Worm (Caenorhabditis elegans): ENCODE data around the gene T05C12.8.
A peak's percentile ranks its signal among the peaks of the same experiment; 100 is the strongest.

T05C12.8 gene

DNA sequence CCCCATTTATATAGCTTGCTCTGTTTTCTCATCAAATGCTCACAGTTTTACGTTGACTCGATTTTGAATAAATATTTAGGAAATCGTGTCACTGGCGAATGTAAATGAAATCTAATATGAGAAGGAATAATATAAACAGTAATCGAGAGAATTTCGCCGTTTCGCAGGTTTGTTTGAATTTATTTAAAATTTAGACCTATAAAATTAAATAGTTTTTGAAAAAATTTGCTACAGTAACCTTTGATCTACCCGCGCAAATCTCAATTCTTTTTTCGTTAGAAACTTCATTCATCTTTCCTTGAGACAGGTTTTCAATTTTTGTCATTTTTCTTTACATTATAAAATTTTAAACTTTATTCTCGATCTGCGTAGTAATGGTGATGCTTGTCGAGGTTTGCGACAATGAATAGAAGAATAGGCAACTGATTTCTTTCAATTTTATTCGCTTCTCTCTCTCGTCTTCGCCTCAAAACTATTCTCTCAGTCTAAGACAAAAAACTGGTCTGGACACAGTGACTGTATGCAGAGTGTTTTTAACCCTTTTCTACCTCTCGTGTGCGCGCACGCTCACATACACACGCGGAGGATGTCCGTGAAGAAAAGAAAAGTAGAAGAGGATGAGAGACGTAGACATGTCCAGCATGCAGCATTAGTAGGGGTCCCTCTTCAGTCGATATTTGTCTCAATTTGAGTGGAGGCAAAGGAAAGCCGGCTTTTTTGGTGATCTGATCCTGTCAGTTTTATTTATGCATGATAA lies 32.1 kb upstream of the T05C12.8 start, which contains the start of gene dab-1:
TSS of gene dab-1 (plus strand) at position 78 of the 757 bp plus-strand sequence.
- TF ChIP-seq flt-1 (GFP tag; IDR thresholded peaks at IDR 0.05) (no peak), cog-1 (tag; optimal IDR thresholded peaks at IDR 0.05) (no peak), klf-2 (GFP tag; conservative IDR thresholded peaks at IDR 0.05) (no peak), ref-1 (GFP tag; conservative IDR thresholded peaks at IDR 0.05) (no peak), T22C8.4 (GFP tag; IDR thresholded peaks at IDR 0.05) (no peak), tab-1 (GFP tag; IDR thresholded peaks at IDR 0.05) (no peak), ztf-23 (GFP tag; IDR thresholded peaks at IDR 0.05) (no peak), ztf-29 (GFP tag; IDR thresholded peaks at IDR 0.05) (no peak), med-1 (GFP tag; optimal IDR thresholded peaks at IDR 0.05; ENCODE audit: insufficient read depth) (no peak)

DNA sequence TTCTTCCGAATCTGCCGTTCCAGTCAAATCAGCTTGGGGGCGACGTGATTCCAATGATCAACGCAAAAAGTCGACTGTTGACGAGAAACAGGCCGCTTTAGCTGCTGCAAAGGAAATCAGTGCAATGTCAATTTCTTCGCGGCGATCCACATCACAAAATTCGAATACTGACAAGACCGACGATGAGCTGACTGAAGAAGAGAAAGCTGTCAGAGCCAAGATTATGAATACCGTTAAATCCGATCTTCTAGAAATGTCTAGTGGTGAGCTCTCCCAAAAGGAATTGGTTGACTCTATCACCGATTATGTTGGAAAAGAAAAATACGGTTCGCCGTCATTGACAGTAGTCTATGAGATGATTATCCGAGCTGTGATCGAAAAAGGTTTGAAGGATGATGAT lies 29.9 kb upstream of the T05C12.8 start:
- no peak for TF ChIP-seq med-1 (GFP tag; optimal IDR thresholded peaks at IDR 0.05; ENCODE audit: insufficient read depth)
- TF ChIP-seq cog-1 (tag; optimal IDR thresholded peaks at IDR 0.05) = no peak
- TF ChIP-seq flt-1 (GFP tag; IDR thresholded peaks at IDR 0.05) = no peak
- TF ChIP-seq klf-2 (GFP tag; conservative IDR thresholded peaks at IDR 0.05) = no peak
- no peak for TF ChIP-seq ztf-29 (GFP tag; IDR thresholded peaks at IDR 0.05)
- no peak for TF ChIP-seq T22C8.4 (GFP tag; IDR thresholded peaks at IDR 0.05)
- no peak for TF ChIP-seq tab-1 (GFP tag; IDR thresholded peaks at IDR 0.05)

DNA sequence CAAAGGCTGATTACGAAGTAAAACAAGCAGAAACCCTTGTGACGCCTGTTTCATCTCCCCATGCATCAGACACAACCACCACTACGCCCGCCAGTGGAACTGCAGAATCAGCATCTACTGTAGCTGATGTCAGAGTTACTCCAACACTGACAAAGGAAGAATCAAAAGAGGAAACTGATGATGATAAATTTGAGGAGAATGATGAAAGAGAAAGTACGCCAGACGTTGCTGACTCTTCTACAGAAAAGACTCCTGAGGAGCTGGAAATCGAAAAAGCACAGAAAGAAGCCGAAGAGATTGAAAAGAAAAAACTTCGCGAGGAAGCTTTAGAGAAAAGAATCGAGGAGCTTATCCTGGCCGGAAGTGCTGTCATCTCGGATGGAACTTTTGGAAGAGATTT lies 27.9 kb upstream of the T05C12.8 start:
- no peak for TF ChIP-seq flt-1 (GFP tag; IDR thresholded peaks at IDR 0.05)
- no peak for TF ChIP-seq klf-2 (GFP tag; conservative IDR thresholded peaks at IDR 0.05)
- TF ChIP-seq cog-1 (tag; optimal IDR thresholded peaks at IDR 0.05) = no peak
- TF ChIP-seq ref-1 (GFP tag; conservative IDR thresholded peaks at IDR 0.05) = no peak
- TF ChIP-seq ztf-23 (GFP tag; IDR thresholded peaks at IDR 0.05) = no peak
- no peak for TF ChIP-seq tab-1 (GFP tag; IDR thresholded peaks at IDR 0.05)
- TF ChIP-seq T22C8.4 (GFP tag; IDR thresholded peaks at IDR 0.05) = no peak
- TF ChIP-seq ztf-29 (GFP tag; IDR thresholded peaks at IDR 0.05) = no peak
- no peak for TF ChIP-seq med-1 (GFP tag; optimal IDR thresholded peaks at IDR 0.05; ENCODE audit: insufficient read depth)

DNA sequence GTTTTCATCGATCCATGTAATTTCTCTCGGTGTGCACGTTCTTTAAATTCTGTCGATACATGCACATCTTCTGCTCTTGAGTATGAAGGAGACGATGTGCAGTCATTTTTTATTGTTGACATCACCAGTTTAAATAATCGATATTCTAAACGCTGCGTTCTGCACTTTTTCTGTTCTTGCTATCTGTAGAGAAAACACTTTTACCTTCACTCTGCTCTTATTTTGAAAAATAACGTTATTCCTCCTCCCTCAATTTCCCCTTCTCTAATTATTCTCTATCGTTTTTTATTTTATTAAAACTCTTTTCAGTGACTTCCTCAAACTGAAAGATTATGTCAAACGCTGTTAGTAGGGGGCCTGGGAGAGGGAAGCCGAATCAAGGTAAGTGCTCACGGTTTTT lies 26.6 kb upstream of the T05C12.8 start, which contains the start of gene ifg-1:
TSS of gene ifg-1 (plus strand) at position 301 of the 400 bp plus-strand sequence.
- no peak for TF ChIP-seq med-1 (GFP tag; optimal IDR thresholded peaks at IDR 0.05; ENCODE audit: insufficient read depth)
- no peak for TF ChIP-seq tab-1 (GFP tag; IDR thresholded peaks at IDR 0.05)
- no peak for TF ChIP-seq T22C8.4 (GFP tag; IDR thresholded peaks at IDR 0.05)
- TF ChIP-seq cog-1 (tag; optimal IDR thresholded peaks at IDR 0.05) = no peak
- no peak for TF ChIP-seq ref-1 (GFP tag; conservative IDR thresholded peaks at IDR 0.05)
- no peak for TF ChIP-seq ztf-23 (GFP tag; IDR thresholded peaks at IDR 0.05)
- TF ChIP-seq ztf-29 (GFP tag; IDR thresholded peaks at IDR 0.05) = no peak
- TF ChIP-seq klf-2 (GFP tag; conservative IDR thresholded peaks at IDR 0.05) = no peak
- no peak for TF ChIP-seq flt-1 (GFP tag; IDR thresholded peaks at IDR 0.05)

DNA sequence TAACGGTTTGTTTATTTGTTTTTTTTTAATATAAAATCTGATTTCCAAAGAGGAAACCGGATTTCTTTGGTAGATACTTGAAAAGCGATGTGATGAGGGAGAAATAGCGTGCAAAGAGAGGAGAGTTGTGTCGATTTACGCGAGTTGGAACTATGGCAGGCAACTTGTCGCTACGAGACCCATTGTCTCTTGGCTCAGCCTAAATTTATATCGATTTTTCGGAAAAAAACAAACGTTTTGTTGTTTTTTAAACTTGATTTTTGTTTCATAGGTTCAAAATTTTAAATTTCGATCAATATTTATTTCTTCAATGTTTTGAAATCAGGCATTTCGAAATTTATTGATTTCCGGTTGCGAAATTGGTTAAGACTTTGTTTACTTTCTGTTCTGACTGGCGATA lies 26.1 kb upstream of the T05C12.8 start, which contains the start of gene M110.3:
TSS of gene M110.3 (minus strand) at position 184 of the 400 bp plus-strand sequence.
- TF ChIP-seq klf-2 (GFP tag; conservative IDR thresholded peaks at IDR 0.05) (no peak), T22C8.4 (GFP tag; IDR thresholded peaks at IDR 0.05) (peak; percentile 63; the same call in 1 of the 2 replicates), med-1 (GFP tag; optimal IDR thresholded peaks at IDR 0.05; ENCODE audit: insufficient read depth) (no peak), cog-1 (tag; optimal IDR thresholded peaks at IDR 0.05) (no peak), ref-1 (GFP tag; conservative IDR thresholded peaks at IDR 0.05) (no peak), ztf-29 (GFP tag; IDR thresholded peaks at IDR 0.05) (no peak)

DNA sequence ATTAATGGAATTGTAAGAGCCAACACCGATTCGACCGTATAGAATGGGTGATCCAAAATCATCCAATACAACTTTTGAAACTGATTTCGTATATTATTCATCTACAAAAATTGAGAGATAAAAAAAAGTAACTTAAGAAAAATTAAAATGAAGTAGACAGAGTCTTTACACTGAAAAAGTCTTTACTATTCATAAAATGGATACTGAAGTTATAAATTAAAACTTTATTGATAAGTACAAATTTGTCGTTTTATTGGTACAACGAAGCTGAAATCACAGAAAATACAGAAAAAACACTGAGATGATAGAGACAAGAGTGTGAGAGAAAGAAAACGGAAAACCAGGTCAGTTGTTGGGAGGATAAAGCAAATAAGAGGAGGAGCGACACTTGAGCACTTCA lies 24.0 kb upstream of the T05C12.8 start, which contains the start of gene M110.10:
TSS of gene M110.10 (minus strand) at position 101 of the 400 bp plus-strand sequence.
- TF ChIP-seq cog-1 (tag; optimal IDR thresholded peaks at IDR 0.05) = no peak
- TF ChIP-seq med-1 (GFP tag; optimal IDR thresholded peaks at IDR 0.05; ENCODE audit: insufficient read depth) = no peak
- no peak for TF ChIP-seq tab-1 (GFP tag; IDR thresholded peaks at IDR 0.05)
- TF ChIP-seq ztf-23 (GFP tag; IDR thresholded peaks at IDR 0.05) = no peak
- no peak for TF ChIP-seq klf-2 (GFP tag; conservative IDR thresholded peaks at IDR 0.05)
- TF ChIP-seq ztf-29 (GFP tag; IDR thresholded peaks at IDR 0.05) = no peak
- no peak for TF ChIP-seq ref-1 (GFP tag; conservative IDR thresholded peaks at IDR 0.05)
- TF ChIP-seq T22C8.4 (GFP tag; IDR thresholded peaks at IDR 0.05) = no peak
- no peak for TF ChIP-seq flt-1 (GFP tag; IDR thresholded peaks at IDR 0.05)

DNA sequence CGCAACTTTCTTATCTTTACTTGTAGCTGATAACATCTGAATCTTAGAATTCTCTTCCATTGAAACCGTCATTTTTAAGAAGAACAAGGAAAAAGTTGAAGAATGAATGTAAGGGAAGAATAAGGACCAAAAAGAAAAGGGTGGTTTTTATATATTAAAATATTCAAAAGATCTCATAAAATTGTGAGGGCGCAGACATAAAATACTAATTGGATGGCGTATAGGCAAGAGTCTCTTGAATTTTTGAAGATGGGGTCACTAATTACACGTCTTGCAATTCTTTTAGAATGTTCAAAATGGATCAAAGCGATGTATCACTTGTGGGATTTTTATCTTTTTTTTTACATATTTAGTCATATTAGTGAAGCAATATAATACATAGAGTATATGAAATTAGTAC lies 22.3 kb upstream of the T05C12.8 start, which contains the start of gene twk-3:
TSS of gene twk-3 (minus strand) at position 101 of the 400 bp plus-strand sequence.
- TF ChIP-seq T22C8.4 (GFP tag; IDR thresholded peaks at IDR 0.05) (no peak), ztf-29 (GFP tag; IDR thresholded peaks at IDR 0.05) (no peak), ztf-23 (GFP tag; IDR thresholded peaks at IDR 0.05) (no peak), flt-1 (GFP tag; IDR thresholded peaks at IDR 0.05) (no peak), klf-2 (GFP tag; conservative IDR thresholded peaks at IDR 0.05) (no peak), med-1 (GFP tag; optimal IDR thresholded peaks at IDR 0.05; ENCODE audit: insufficient read depth) (no peak), cog-1 (tag; optimal IDR thresholded peaks at IDR 0.05) (no peak)

DNA sequence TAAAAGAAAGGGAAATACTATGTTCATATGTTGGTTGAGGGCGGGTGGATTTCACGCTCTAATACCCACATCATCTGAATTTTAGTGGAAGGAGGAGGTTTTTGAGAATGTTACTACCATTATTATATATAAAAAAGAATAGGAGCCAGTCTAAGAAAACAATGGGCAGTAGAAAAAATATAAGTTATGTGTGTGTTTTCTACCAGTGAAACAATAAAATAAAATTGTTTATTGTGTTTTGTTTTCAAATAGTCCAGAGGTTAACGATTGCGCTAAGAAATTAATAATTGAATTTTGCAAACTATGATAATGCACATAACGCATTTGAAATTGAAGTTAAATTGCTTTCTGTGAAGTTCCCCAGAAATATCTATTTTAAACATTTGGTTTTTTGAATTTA lies 19.1 kb upstream of the T05C12.8 start, which contains the start of gene M110.8:
TSS of gene M110.8 (minus strand) at position 101 of the 400 bp plus-strand sequence.
- TF ChIP-seq klf-2 (GFP tag; conservative IDR thresholded peaks at IDR 0.05) (no peak), ref-1 (GFP tag; conservative IDR thresholded peaks at IDR 0.05) (no peak), ztf-23 (GFP tag; IDR thresholded peaks at IDR 0.05) (no peak), flt-1 (GFP tag; IDR thresholded peaks at IDR 0.05) (no peak), med-1 (GFP tag; optimal IDR thresholded peaks at IDR 0.05; ENCODE audit: insufficient read depth) (no peak), T22C8.4 (GFP tag; IDR thresholded peaks at IDR 0.05) (no peak), cog-1 (tag; optimal IDR thresholded peaks at IDR 0.05) (no peak), ztf-29 (GFP tag; IDR thresholded peaks at IDR 0.05) (no peak), tab-1 (GFP tag; IDR thresholded peaks at IDR 0.05) (no peak)

DNA sequence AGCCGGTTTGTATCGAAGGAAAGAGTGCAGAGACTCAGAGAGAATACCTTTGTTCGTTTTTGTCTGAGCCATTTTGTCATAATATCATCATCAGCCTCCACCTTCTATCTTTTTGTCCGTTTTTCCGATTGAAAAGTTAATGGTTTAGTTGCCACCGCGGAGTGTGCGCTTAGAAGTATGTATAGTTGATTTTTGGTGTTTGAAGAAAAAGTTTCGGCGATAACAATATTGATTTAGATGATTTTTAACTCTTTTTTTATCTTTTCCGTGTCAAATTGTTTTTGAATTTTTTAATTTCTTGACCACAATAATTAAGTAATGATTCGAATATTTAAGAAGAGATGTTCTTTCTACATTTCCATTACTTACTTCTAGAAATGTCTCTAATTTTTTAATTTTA lies 15.3 kb upstream of the T05C12.8 start:
- TF ChIP-seq klf-2 (GFP tag; conservative IDR thresholded peaks at IDR 0.05) = no peak
- TF ChIP-seq ref-1 (GFP tag; conservative IDR thresholded peaks at IDR 0.05) = no peak
- no peak for TF ChIP-seq cog-1 (tag; optimal IDR thresholded peaks at IDR 0.05)
- no peak for TF ChIP-seq flt-1 (GFP tag; IDR thresholded peaks at IDR 0.05)
- TF ChIP-seq ztf-23 (GFP tag; IDR thresholded peaks at IDR 0.05) = no peak
